Worm (Caenorhabditis elegans) whole organism, L4 larva: Measurements from ENCODE around the gene spr-2.

Source experiments
- fkh-10 ChIP-seq: fragments of 150-350 bp; optimal IDR thresholded peaks from 2 replicates; lab custom pipeline; 2014; ENCODE audit warnings: missing biosample characterization, missing genetic modification reagents, missing genetic modification characterization
- lsy-2 ChIP-seq, 2 experiments: fragments of 150-350 bp in 1 of 2; sonication (generic microtip) in 1 of 2; optimal IDR thresholded peaks; 2 replicates each; lab custom pipeline; 2014 to 2017; ENCODE audit warnings: missing biosample characterization in 2 of 2, missing genetic modification characterization in 2 of 2

DNA sequence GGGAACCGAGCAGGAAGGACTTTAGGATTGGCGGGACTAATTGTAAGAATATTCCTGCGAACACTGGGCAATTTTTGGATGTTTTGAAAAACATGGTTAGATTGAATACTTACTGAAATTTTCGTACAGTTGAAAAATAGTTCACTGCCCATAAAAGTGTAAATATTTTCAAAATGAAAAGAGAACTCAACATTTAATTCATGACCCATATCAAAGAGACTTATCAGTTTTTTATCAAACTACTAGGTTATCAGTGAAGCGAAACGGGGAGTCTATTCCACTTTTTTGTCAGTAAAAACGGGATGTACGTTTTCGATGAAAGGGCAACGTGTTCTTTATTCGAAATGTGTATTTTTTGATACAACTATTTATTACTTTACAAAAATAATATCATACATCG, 45.3 kb upstream of the spr-2 start:
- TF ChIP-seq lsy-2 (tag; optimal IDR thresholded peaks at IDR 0.05; lab: Kevin White, UChicago) (no peak), fkh-10 (GFP tag; lab: Kevin White, UChicago) (no peak)
